Fruit fly (Drosophila melanogaster): ENCODE data around the gene RpL28.

Gene RpL28

dm6 chr3L:3192912-3193311 is 29.8 kb downstream of the RpL28 start, which contains the start of gene Hsp83:
TSS of gene Hsp83 (plus strand) at chr3L:3192969.
- TF ChIP-seq Mnt (GFP tag; optimal IDR thresholded peaks at IDR 0.05) (peak; percentile 98), tj (GFP tag; optimal IDR thresholded peaks at IDR 0.05) (peak; percentile 87), Clk (GFP tag; optimal IDR thresholded peaks at IDR 0.05) (peak; percentile 92), Hr96 (GFP tag; optimal IDR thresholded peaks at IDR 0.05) (peak; percentile 97), cic (GFP tag; optimal IDR thresholded peaks at IDR 0.05) (peak; percentile 99), cnc (optimal IDR thresholded peaks at IDR 0.05) (no peak), pad (GFP tag; optimal IDR thresholded peaks at IDR 0.05) (peak; percentile 91), CG14711 (tag; optimal IDR thresholded peaks at IDR 0.05) (peak; percentile 86), CG5204 (GFP tag; optimal IDR thresholded peaks at IDR 0.05) (peak; percentile 96), CG7045 (GFP tag; optimal IDR thresholded peaks at IDR 0.05) (peak; percentile 99), ovo (GFP tag; optimal IDR thresholded peaks at IDR 0.05) (peak; percentile 96), CG12768 (GFP tag; optimal IDR thresholded peaks at IDR 0.05) (peak; percentile 99), CG11617 (GFP tag; optimal IDR thresholded peaks at IDR 0.05) (peak; percentile 99), CG1620 (GFP tag; optimal IDR thresholded peaks at IDR 0.05) (peak; percentile 91), bab1 (GFP tag; optimal IDR thresholded peaks at IDR 0.05) (peak; percentile 98), Crg-1 (GFP tag; optimal IDR thresholded peaks at IDR 0.05) (peak; percentile 99), CG33017 (tag; optimal IDR thresholded peaks at IDR 0.05) (peak; percentile 99), CG7101 (tag; optimal IDR thresholded peaks at IDR 0.05) (peak; percentile 99), toe (GFP tag; optimal IDR thresholded peaks at IDR 0.05) (peak; percentile 86), kay (GFP tag; ENCODE audit: borderline replicate concordance) (peak; percentile 98)

- TF ChIP-seq Clk (GFP tag; optimal IDR thresholded peaks at IDR 0.05): no peak
- no peak for TF ChIP-seq CG7101 (tag; optimal IDR thresholded peaks at IDR 0.05)
- TF ChIP-seq CG7045 (GFP tag; optimal IDR thresholded peaks at IDR 0.05): no peak
- TF ChIP-seq pad (GFP tag; optimal IDR thresholded peaks at IDR 0.05): no peak
- TF ChIP-seq tj (GFP tag; optimal IDR thresholded peaks at IDR 0.05): no peak
- no peak for TF ChIP-seq Mnt (GFP tag; optimal IDR thresholded peaks at IDR 0.05)
- TF ChIP-seq Hr96 (GFP tag; optimal IDR thresholded peaks at IDR 0.05): no peak
- TF ChIP-seq CG12768 (GFP tag; optimal IDR thresholded peaks at IDR 0.05): no peak
- TF ChIP-seq Crg-1 (GFP tag; optimal IDR thresholded peaks at IDR 0.05): no peak
- no peak for TF ChIP-seq kay (GFP tag; ENCODE audit: borderline replicate concordance)
- TF ChIP-seq CG5204 (GFP tag; optimal IDR thresholded peaks at IDR 0.05): no peak
Observed at dm6 chr3L:3192333-3192894, 30.3 kb downstream of the RpL28 start, which contains the start of gene CG14965. TSS of gene CG14965 (minus strand) at chr3L:3192491.

dm6 chr3L:3189647-3190046 is 33.1 kb downstream of the RpL28 start, which contains the start of the genes CG42525 and CG14958:
TSS of gene CG42525 (minus strand) at chr3L:3189747.
TSS of gene CG14958 (plus strand) at chr3L:3189978.
- TF ChIP-seq CG11617 (GFP tag; optimal IDR thresholded peaks at IDR 0.05) (no peak), tj (GFP tag; optimal IDR thresholded peaks at IDR 0.05) (no peak), CG12768 (GFP tag; optimal IDR thresholded peaks at IDR 0.05) (no peak), cnc (optimal IDR thresholded peaks at IDR 0.05) (no peak), Mnt (GFP tag; optimal IDR thresholded peaks at IDR 0.05) (no peak), ovo (GFP tag; optimal IDR thresholded peaks at IDR 0.05) (no peak), pad (GFP tag; optimal IDR thresholded peaks at IDR 0.05) (no peak), CG5204 (GFP tag; optimal IDR thresholded peaks at IDR 0.05) (no peak), CG7101 (tag; optimal IDR thresholded peaks at IDR 0.05) (no peak), Hr96 (GFP tag; optimal IDR thresholded peaks at IDR 0.05) (no peak), Clk (GFP tag; optimal IDR thresholded peaks at IDR 0.05) (no peak), CG33017 (tag; optimal IDR thresholded peaks at IDR 0.05) (no peak), Crg-1 (GFP tag; optimal IDR thresholded peaks at IDR 0.05) (no peak)

dm6 chr3L:3187263-3187662 is 35.5 kb downstream of the RpL28 start, which contains the start of gene CG14957:
TSS of gene CG14957 (plus strand) at chr3L:3187563.
- TF ChIP-seq CG11617 (GFP tag; optimal IDR thresholded peaks at IDR 0.05): no peak
- peak; percentile 11 for TF ChIP-seq CG12768 (GFP tag; optimal IDR thresholded peaks at IDR 0.05)
- TF ChIP-seq cnc (optimal IDR thresholded peaks at IDR 0.05): no peak
- TF ChIP-seq CG7045 (GFP tag; optimal IDR thresholded peaks at IDR 0.05): peak; percentile 55
- TF ChIP-seq ovo (GFP tag; optimal IDR thresholded peaks at IDR 0.05): no peak

- no peak for TF ChIP-seq CG7045 (GFP tag; optimal IDR thresholded peaks at IDR 0.05)
- no peak for TF ChIP-seq cnc (optimal IDR thresholded peaks at IDR 0.05)
- TF ChIP-seq kay (GFP tag; ENCODE audit: borderline replicate concordance): no peak
- no peak for TF ChIP-seq CG14711 (tag; optimal IDR thresholded peaks at IDR 0.05)
- TF ChIP-seq CG33017 (tag; optimal IDR thresholded peaks at IDR 0.05): no peak
- no peak for TF ChIP-seq Hr96 (GFP tag; optimal IDR thresholded peaks at IDR 0.05)
- no peak for TF ChIP-seq Clk (GFP tag; optimal IDR thresholded peaks at IDR 0.05)
- TF ChIP-seq Crg-1 (GFP tag; optimal IDR thresholded peaks at IDR 0.05): no peak
- no peak for TF ChIP-seq tj (GFP tag; optimal IDR thresholded peaks at IDR 0.05)
- no peak for TF ChIP-seq Mnt (GFP tag; optimal IDR thresholded peaks at IDR 0.05)
- TF ChIP-seq ovo (GFP tag; optimal IDR thresholded peaks at IDR 0.05): no peak
- TF ChIP-seq CG12768 (GFP tag; optimal IDR thresholded peaks at IDR 0.05): no peak
Observed at dm6 chr3L:3186364-3186763, 36.4 kb downstream of the RpL28 start, which contains the start of gene CG32284. TSS of gene CG32284 (plus strand) at chr3L:3186664.

- TF ChIP-seq ovo (GFP tag; optimal IDR thresholded peaks at IDR 0.05) (no peak), CG7101 (tag; optimal IDR thresholded peaks at IDR 0.05) (no peak), Clk (GFP tag; optimal IDR thresholded peaks at IDR 0.05) (no peak), CG5204 (GFP tag; optimal IDR thresholded peaks at IDR 0.05) (no peak), Crg-1 (GFP tag; optimal IDR thresholded peaks at IDR 0.05) (no peak), CG12768 (GFP tag; optimal IDR thresholded peaks at IDR 0.05) (no peak), kay (GFP tag; ENCODE audit: borderline replicate concordance) (no peak), CG7045 (GFP tag; optimal IDR thresholded peaks at IDR 0.05) (no peak), CG1620 (GFP tag; optimal IDR thresholded peaks at IDR 0.05) (no peak), toe (GFP tag; optimal IDR thresholded peaks at IDR 0.05) (no peak), bab1 (GFP tag; optimal IDR thresholded peaks at IDR 0.05) (no peak), pad (GFP tag; optimal IDR thresholded peaks at IDR 0.05) (no peak), cnc (optimal IDR thresholded peaks at IDR 0.05) (no peak), CG11617 (GFP tag; optimal IDR thresholded peaks at IDR 0.05) (no peak), Mnt (GFP tag; optimal IDR thresholded peaks at IDR 0.05) (no peak), CG33017 (tag; optimal IDR thresholded peaks at IDR 0.05) (no peak)
Observed at dm6 chr3L:3184104-3184503, 38.7 kb downstream of the RpL28 start, which contains the start of gene CG42494. TSS of gene CG42494 (plus strand) at chr3L:3184404.
